Fruit fly (Drosophila melanogaster) whole organism, wandering third instar larva: ENCODE data around the gene ppk24.

Source experiments
- Dfd ChIP-seq: fragments of >200 bp; optimal IDR thresholded peaks from 2 replicates; lab custom pipeline; 2017; ENCODE audit warnings: missing biosample characterization, missing genetic modification characterization
- Jra ChIP-seq: sonication (Bioruptor generic); optimal IDR thresholded peaks from 2 replicates; lab custom pipeline; 2016; ENCODE audit warnings: missing biosample characterization, missing genetic modification characterization
- Vsx2 ChIP-seq: fragments of 200-300, 225-300 bp; sonication (Bioruptor generic); optimal IDR thresholded peaks from 2 replicates; lab custom pipeline; 2018; ENCODE audit warnings: missing biosample characterization, missing genetic modification characterization; ENCODE audit not compliant: partially characterized antibody
- ey ChIP-seq: fragments of 200-800 bp; sonication (Bioruptor generic); optimal IDR thresholded peaks from 2 replicates; lab custom pipeline; 2016; ENCODE audit warnings: missing biosample characterization, missing genetic modification characterization
- fru ChIP-seq: fragments of 200-800 bp; sonication (Bioruptor generic); optimal IDR thresholded peaks from 3 replicates; lab custom pipeline; 2016; ENCODE audit warnings: missing biosample characterization, mild to moderate bottlenecking, missing genetic modification characterization
- h ChIP-seq: fragments of 200-800 bp; sonication (Bioruptor generic); optimal IDR thresholded peaks from 3 replicates; lab custom pipeline; 2016; ENCODE audit warnings: missing biosample characterization, mild to moderate bottlenecking, missing genetic modification characterization
- lola ChIP-seq: fragments of >200 bp; optimal IDR thresholded peaks from 2 replicates; lab custom pipeline; 2017; ENCODE audit warnings: missing biosample characterization, missing genetic modification characterization
- psq ChIP-seq: fragments of 200-800 bp; sonication (Bioruptor generic); optimal IDR thresholded peaks from 3 replicates; lab custom pipeline; 2017; ENCODE audit warnings: missing biosample characterization, mild to moderate bottlenecking, missing genetic modification characterization, moderate library complexity

DNA sequence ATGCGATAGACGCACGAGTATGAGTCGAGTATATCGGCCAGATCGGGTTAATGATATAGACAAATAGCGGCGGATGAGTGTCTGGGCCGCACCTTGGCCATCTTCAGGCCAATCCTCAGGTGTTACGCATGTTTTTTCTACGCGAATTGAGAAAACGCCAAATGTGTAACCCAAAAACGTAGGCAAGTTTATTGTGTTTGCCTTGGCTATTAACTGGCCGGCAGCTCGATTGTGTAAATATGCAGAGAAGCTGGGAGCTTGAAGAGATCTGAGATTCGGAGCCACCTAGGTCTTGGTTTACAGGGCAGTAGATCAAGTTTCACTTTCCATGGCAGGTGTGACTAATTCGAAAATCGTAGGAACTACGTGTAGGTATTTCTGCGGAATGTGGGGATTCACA is 25.5 kb upstream of the ppk24 start:
- no peak for TF ChIP-seq Jra (GFP tag; lab: Kevin White, UChicago)
- no peak for TF ChIP-seq h
- TF ChIP-seq Dfd, result no peak
- no peak for TF ChIP-seq lola (GFP tag; lab: Kevin White, UChicago)
- no peak for TF ChIP-seq ey (GFP tag; lab: Kevin White, UChicago)
- TF ChIP-seq Vsx2, result no peak
- no peak for TF ChIP-seq fru
- no peak for TF ChIP-seq psq (GFP tag; lab: Kevin White, UChicago)
